Worm (Caenorhabditis elegans) whole organism, L1 larva: Measurements from ENCODE around the gene Y75B8A.32.
A peak's percentile ranks its signal among the peaks of the same experiment; 100 is the strongest.

Experiments used
- C04F5.9 ChIP-seq: sonication (generic microtip); optimal IDR thresholded peaks from 2 replicates; lab custom pipeline; 2016; ENCODE audit warnings: missing genetic modification characterization, missing compliant biosample characterization
- F16B12.6 ChIP-seq: fragments of 150-350 bp; optimal IDR thresholded peaks from 2 replicates; lab custom pipeline; 2014; ENCODE audit warnings: missing biosample characterization, missing genetic modification characterization
- Y116A8C.19 ChIP-seq: sonication (generic microtip); optimal IDR thresholded peaks from 2 replicates; lab custom pipeline; 2016; ENCODE audit warnings: missing compliant biosample characterization, missing genetic modification characterization, borderline replicate concordance
- aha-1 ChIP-seq: fragments of 150-350 bp; optimal IDR thresholded peaks from 2 replicates; lab custom pipeline; 2014; ENCODE audit warnings: missing biosample characterization, missing genetic modification characterization
- aly-2 ChIP-seq: fragments of 150-350 bp; optimal IDR thresholded peaks from 2 replicates; lab custom pipeline; 2014; ENCODE audit warnings: missing biosample characterization, missing genetic modification characterization
- ceh-88 ChIP-seq: fragments of 200-800 bp; sonication (Bioruptor generic); IDR thresholded peaks from 2 replicates; pipeline ENCODE4 v1.3.6; 2022; ENCODE audit warnings: missing genetic modification characterization, missing compliant biosample characterization
- ceh-90 ChIP-seq: sonication (generic microtip); optimal IDR thresholded peaks from 2 replicates; lab custom pipeline; 2016; ENCODE audit warnings: missing genetic modification characterization, missing compliant biosample characterization
- ces-1 ChIP-seq: fragments of 150-350 bp; optimal IDR thresholded peaks from 2 replicates; lab custom pipeline; 2014; ENCODE audit warnings: missing biosample characterization, missing genetic modification reagents, missing genetic modification characterization
- dsc-1 ChIP-seq: sonication (generic microtip); optimal IDR thresholded peaks from 2 replicates; lab custom pipeline; 2016; ENCODE audit warnings: mild to moderate bottlenecking, missing genetic modification characterization, missing compliant biosample characterization
- efl-1 ChIP-seq, 4 experiments: fragments of 150-350 bp; optimal IDR thresholded peaks in 3 of 4; peaks in 1 of 4; 1 replicate in 1 of 4; 2 replicates in 3 of 4; lab custom pipeline; 2014; ENCODE audit warnings: missing biosample characterization in 2 of 4, missing genetic modification characterization in 2 of 4, missing genetic modification reagents in 2 of 4
- efl-3 ChIP-seq: fragments of 200-800 bp; sonication (Bioruptor generic); optimal IDR thresholded peaks from 2 replicates; lab custom pipeline; 2018; ENCODE audit warnings: mild to moderate bottlenecking, missing genetic modification characterization, missing compliant biosample characterization
- egl-13 ChIP-seq: sonication (generic microtip); optimal IDR thresholded peaks from 2 replicates; lab custom pipeline; 2016; ENCODE audit warnings: missing genotype, missing genetic modification reagents, missing genetic modification characterization, missing compliant biosample characterization
- elt-3 ChIP-seq, 6 experiments: fragments of 150-350 bp in 1 of 6; sonication (generic microtip); optimal IDR thresholded peaks; 2 replicates each; lab custom pipeline; 2017 to 2018; ENCODE audit warnings: missing biosample characterization in 6 of 6, missing genetic modification characterization in 6 of 6, inconsistent platforms in 1 of 6
- fkh-10 ChIP-seq: sonication (generic microtip); optimal IDR thresholded peaks from 2 replicates; lab custom pipeline; 2017; ENCODE audit warnings: missing biosample characterization, missing genetic modification reagents, missing genetic modification characterization
- fkh-4 ChIP-seq: sonication (generic microtip); optimal IDR thresholded peaks from 2 replicates; lab custom pipeline; 2016; ENCODE audit warnings: missing compliant biosample characterization, missing genetic modification characterization, borderline replicate concordance
- fkh-8 ChIP-seq: sonication (generic microtip); optimal IDR thresholded peaks from 2 replicates; lab custom pipeline; 2016; ENCODE audit warnings: mild to moderate bottlenecking, missing genetic modification characterization, missing compliant biosample characterization
- fos-1 ChIP-seq: fragments of 150-350 bp; optimal IDR thresholded peaks from 2 replicates; lab custom pipeline; 2014; ENCODE audit warnings: missing biosample characterization, missing genetic modification characterization
- lin-39 ChIP-seq: fragments of 150-350 bp; optimal IDR thresholded peaks from 2 replicates; lab custom pipeline; 2014; ENCODE audit warnings: missing biosample characterization, missing genetic modification reagents, missing genetic modification characterization
- mab-9 ChIP-seq: fragments of 200-800 bp; sonication (Bioruptor generic); IDR thresholded peaks from 2 replicates; pipeline ENCODE4 v1.3.6; 2022; ENCODE audit warnings: missing genetic modification reagents, missing genetic modification characterization, missing compliant biosample characterization
- nhr-19 ChIP-seq: fragments of 200-800 bp; sonication (Bioruptor generic); conservative IDR thresholded peaks from 2 replicates; pipeline ENCODE4 v1.3.6; 2022; ENCODE audit warnings: missing genetic modification characterization, missing compliant biosample characterization
- nhr-20 ChIP-seq: sonication (generic microtip); optimal IDR thresholded peaks from 2 replicates; lab custom pipeline; 2016; ENCODE audit warnings: mild to moderate bottlenecking, missing genetic modification characterization, missing compliant biosample characterization
- nhr-76 ChIP-seq: sonication (generic microtip); optimal IDR thresholded peaks from 2 replicates; lab custom pipeline; 2017; ENCODE audit warnings: missing biosample characterization, missing genetic modification characterization
- nhr-84 ChIP-seq: sonication (generic microtip); optimal IDR thresholded peaks from 2 replicates; lab custom pipeline; 2017; ENCODE audit warnings: missing biosample characterization, missing genetic modification characterization
- nhr-85 ChIP-seq: sonication (generic microtip); peaks from one replicate; lab custom pipeline; 2016; ENCODE audit warnings: missing genetic modification characterization, inconsistent platforms, missing compliant biosample characterization
- nhr-90 ChIP-seq: sonication (generic microtip); optimal IDR thresholded peaks from 2 replicates; lab custom pipeline; 2016; ENCODE audit warnings: mild to moderate bottlenecking, missing genetic modification characterization, missing compliant biosample characterization; ENCODE audit not compliant: poor library complexity
- rnt-1 ChIP-seq: sonication (generic microtip); optimal IDR thresholded peaks from 2 replicates; lab custom pipeline; 2016; ENCODE audit warnings: mild to moderate bottlenecking, missing genetic modification characterization, moderate library complexity, missing compliant biosample characterization
- sox-4 ChIP-seq: sonication (generic microtip); optimal IDR thresholded peaks from 2 replicates; lab custom pipeline; 2016; ENCODE audit warnings: missing genetic modification characterization, missing compliant biosample characterization
- sptf-1 ChIP-seq: fragments of 150-350 bp; optimal IDR thresholded peaks from 2 replicates; lab custom pipeline; 2014; ENCODE audit warnings: missing biosample characterization, missing genetic modification characterization
- swsn-7 ChIP-seq: sonication (generic microtip); optimal IDR thresholded peaks from 2 replicates; lab custom pipeline; 2016; ENCODE audit warnings: missing genetic modification characterization, missing compliant biosample characterization
- tlp-1 ChIP-seq: fragments of 150-350 bp; optimal IDR thresholded peaks from 2 replicates; lab custom pipeline; 2014; ENCODE audit warnings: missing biosample characterization, missing genetic modification characterization
- unc-30 ChIP-seq: sonication (generic microtip); optimal IDR thresholded peaks from 2 replicates; lab custom pipeline; 2017; ENCODE audit warnings: missing biosample characterization, missing genetic modification characterization
- unc-62 ChIP-seq: fragments of 150-350 bp; optimal IDR thresholded peaks from 2 replicates; lab custom pipeline; 2014; ENCODE audit warnings: missing biosample characterization, missing genetic modification reagents, missing genetic modification characterization
- unc-86 ChIP-seq: sonication (generic microtip); optimal IDR thresholded peaks from 2 replicates; lab custom pipeline; 2016; ENCODE audit warnings: missing genetic modification characterization, missing compliant biosample characterization
- unc-98 ChIP-seq: fragments of 200-800 bp; sonication (Bioruptor generic); IDR thresholded peaks from 2 replicates; pipeline ENCODE4 v1.3.6; 2022; ENCODE audit warnings: missing genetic modification characterization, missing compliant biosample characterization
- vab-15 ChIP-seq: sonication (generic microtip); optimal IDR thresholded peaks from 2 replicates; lab custom pipeline; 2017; ENCODE audit warnings: missing genotype, mild to moderate bottlenecking, missing genetic modification characterization, missing compliant biosample characterization
- zag-1 ChIP-seq: fragments of 150-350 bp; optimal IDR thresholded peaks from 2 replicates; lab custom pipeline; 2014; ENCODE audit warnings: missing biosample characterization, missing genetic modification characterization
- zip-4 ChIP-seq: fragments of 200-800 bp; sonication (Bioruptor generic); optimal IDR thresholded peaks from 2 replicates; lab custom pipeline; 2018; ENCODE audit warnings: mild to moderate bottlenecking, missing genetic modification characterization, moderate library complexity, missing compliant biosample characterization
- ztf-4 ChIP-seq: fragments of 150-350 bp; optimal IDR thresholded peaks from 2 replicates; lab custom pipeline; 2014; ENCODE audit warnings: missing biosample characterization, missing genetic modification characterization

Gene Y75B8A.32

ce11 chrIII:12368462-12369306 is 10.3 kb upstream of the Y75B8A.32 start, which contains the start of gene his-72 (continued):
- TF ChIP-seq dsc-1 (tag; lab: Kevin White, UChicago) (peak; percentile 48), nhr-90 (tag; lab: Kevin White, UChicago) (peak; percentile 29), vab-15 (tag; lab: Kevin White, UChicago) (peak; percentile 56), fkh-4 (no peak), ztf-4 (tag; lab: Kevin White, UChicago) (peak; percentile 67), unc-30 (tag; lab: Kevin White, UChicago) (no peak), ceh-88 (GFP tag; lab: Robert Waterston, UW) (0 out of 2 replicates have a peak, but pooled peaks have one; percentile 17), elt-3 (tag; optimal IDR thresholded peaks at IDR 0.05; lab: Kevin White, UChicago) (peak in 1 of 6 experiments; percentile 2), fkh-8 (tag; lab: Kevin White, UChicago) (peak; percentile 68), aha-1 (tag; lab: Kevin White, UChicago) (no peak), tlp-1 (tag; lab: Kevin White, UChicago) (no peak), nhr-76 (no peak), lin-39 (tag; lab: Kevin White, UChicago) (no peak), ceh-90 (tag; lab: Kevin White, UChicago) (no peak), unc-86 (peak; percentile 54), nhr-19 (GFP tag; lab: Robert Waterston, UW) (peak; percentile 64), F16B12.6 (tag; lab: Kevin White, UChicago) (peak; percentile 17), nhr-20 (tag; lab: Kevin White, UChicago) (peak; percentile 41), fkh-10 (GFP tag; lab: Kevin White, UChicago) (no peak), rnt-1 (peak; percentile 51), zip-4 (GFP tag; lab: Kevin White, UChicago) (peak; percentile 7), nhr-84 (tag; lab: Kevin White, UChicago) (no peak), swsn-7 (tag; lab: Kevin White, UChicago) (peak; percentile 40), fos-1 (tag; lab: Kevin White, UChicago) (no peak), unc-62 (GFP tag; lab: Kevin White, UChicago) (no peak), sox-4 (tag; lab: Kevin White, UChicago) (no peak), aly-2 (no peak), zag-1 (tag; lab: Kevin White, UChicago) (no peak), ces-1 (GFP tag; lab: Kevin White, UChicago) (no peak), Y116A8C.19 (tag; lab: Kevin White, UChicago) (no peak), C04F5.9 (tag; lab: Kevin White, UChicago) (no peak), mab-9 (GFP tag; lab: Robert Waterston, UW) (0 out of 2 replicates have a peak, but pooled peaks have one; percentile 33), nhr-85 (peak; percentile 80), unc-98 (GFP tag; lab: Robert Waterston, UW) (no peak)

- no peak for TF ChIP-seq efl-3
- TF ChIP-seq egl-13 (tag; lab: Kevin White, UChicago), result no peak
- no peak for TF ChIP-seq sptf-1 (tag; lab: Kevin White, UChicago)
- TF ChIP-seq nhr-20 (tag; lab: Kevin White, UChicago), result no peak
- TF ChIP-seq unc-62 (GFP tag; lab: Kevin White, UChicago), result no peak
- TF ChIP-seq rnt-1, result no peak
- no peak for TF ChIP-seq efl-1 (optimal IDR thresholded peaks at IDR 0.05; lab: Kevin White, UChicago)
- peak in 1 of 2 experiments; percentile 91 for TF ChIP-seq efl-1 (GFP tag; optimal IDR thresholded peaks at IDR 0.05 in 1 of 2; lab: Kevin White, UChicago)
- TF ChIP-seq fkh-8 (tag; lab: Kevin White, UChicago), result no peak
Observed at ce11 chrIII:12367891-12368290, 9.5 kb upstream of the Y75B8A.32 start.
